Fruit fly (Drosophila melanogaster): Measurements from ENCODE around the gene CG32188.

Gene CG32188

DNA sequence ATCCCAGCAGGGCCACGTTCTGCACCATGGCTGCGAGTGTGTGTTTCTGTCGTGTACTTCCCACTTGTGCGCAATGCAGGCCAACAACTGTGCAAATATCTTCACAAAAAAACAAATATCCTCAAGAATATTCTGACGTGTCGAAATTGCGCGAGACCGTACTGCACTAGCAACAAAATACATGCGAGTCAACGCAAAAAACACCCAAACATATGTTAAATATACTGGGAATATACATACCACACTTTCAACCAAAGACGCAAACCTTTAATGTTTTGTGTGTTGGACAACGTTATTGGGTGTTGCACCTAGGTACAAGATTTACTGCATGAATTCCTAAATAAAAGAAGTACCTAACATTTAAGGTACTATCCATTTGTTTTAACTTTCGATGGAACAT lies 31.3 kb downstream of the CG32188 start, which contains the start of gene NUCB1:
Gene NUCB1, minus strand, starts transcription at position 173 of the 400 bp plus-strand sequence.
- TF ChIP-seq CG33017 (tag; optimal IDR thresholded peaks at IDR 0.05) = no peak
- TF ChIP-seq Hr96 (GFP tag; optimal IDR thresholded peaks at IDR 0.05) = peak; percentile 64
- peak; percentile 18 for TF ChIP-seq Mnt (GFP tag; optimal IDR thresholded peaks at IDR 0.05)
- peak; percentile 67 for TF ChIP-seq Crg-1 (GFP tag; optimal IDR thresholded peaks at IDR 0.05)
- peak; percentile 40 for TF ChIP-seq toe (GFP tag; optimal IDR thresholded peaks at IDR 0.05)
- peak; percentile 45 for TF ChIP-seq CG14711 (tag; optimal IDR thresholded peaks at IDR 0.05)
- peak; percentile 50 for TF ChIP-seq ovo (GFP tag; optimal IDR thresholded peaks at IDR 0.05)
- TF ChIP-seq Clk (GFP tag; optimal IDR thresholded peaks at IDR 0.05) = no peak
- TF ChIP-seq kay (GFP tag; ENCODE audit: borderline replicate concordance) = no peak
- TF ChIP-seq pad (GFP tag; optimal IDR thresholded peaks at IDR 0.05) = peak; percentile 50
- no peak for TF ChIP-seq CG7045 (GFP tag; optimal IDR thresholded peaks at IDR 0.05)
- TF ChIP-seq CG12768 (GFP tag; optimal IDR thresholded peaks at IDR 0.05) = no peak
- TF ChIP-seq CG11617 (GFP tag; optimal IDR thresholded peaks at IDR 0.05) = no peak
- TF ChIP-seq cic (GFP tag; optimal IDR thresholded peaks at IDR 0.05) = no peak
- TF ChIP-seq CG5204 (GFP tag; optimal IDR thresholded peaks at IDR 0.05) = peak; percentile 42
- TF ChIP-seq CG1620 (GFP tag; optimal IDR thresholded peaks at IDR 0.05) = peak; percentile 70
- TF ChIP-seq CG7101 (tag; optimal IDR thresholded peaks at IDR 0.05) = peak; percentile 41
- peak; percentile 78 for TF ChIP-seq bab1 (GFP tag; optimal IDR thresholded peaks at IDR 0.05)

DNA sequence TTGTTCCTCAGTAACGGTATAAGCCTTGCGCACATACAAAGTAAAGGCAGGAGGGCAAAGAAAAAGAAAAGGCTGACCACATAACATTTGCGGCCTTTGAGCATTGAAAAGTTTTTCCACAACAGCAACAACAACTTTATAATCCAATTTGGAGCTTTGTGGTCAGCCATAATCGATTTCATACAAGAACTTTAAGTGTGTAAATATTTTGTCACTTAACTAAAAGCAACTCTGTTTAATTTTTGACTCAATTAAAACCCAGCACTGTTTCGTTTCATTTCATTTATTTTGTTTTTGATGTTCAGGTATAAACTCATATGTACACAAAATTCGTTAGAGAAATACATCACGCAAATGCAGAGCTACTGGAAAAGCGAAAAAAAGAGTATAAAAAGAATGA lies 35.9 kb downstream of the CG32188 start, which contains the start of gene CG42816:
Gene CG42816, minus strand, starts transcription at position 101 of the 400 bp plus-strand sequence.
- TF ChIP-seq pad (GFP tag; optimal IDR thresholded peaks at IDR 0.05) = no peak
- TF ChIP-seq CG7045 (GFP tag; optimal IDR thresholded peaks at IDR 0.05) = no peak
- TF ChIP-seq ovo (GFP tag; optimal IDR thresholded peaks at IDR 0.05) = no peak
- TF ChIP-seq CG33017 (tag; optimal IDR thresholded peaks at IDR 0.05) = no peak
- TF ChIP-seq tj (GFP tag; optimal IDR thresholded peaks at IDR 0.05) = no peak
- TF ChIP-seq bab1 (GFP tag; optimal IDR thresholded peaks at IDR 0.05) = no peak
- no peak for TF ChIP-seq CG12768 (GFP tag; optimal IDR thresholded peaks at IDR 0.05)
- no peak for TF ChIP-seq cnc (optimal IDR thresholded peaks at IDR 0.05)
- TF ChIP-seq Clk (GFP tag; optimal IDR thresholded peaks at IDR 0.05) = no peak
- TF ChIP-seq cic (GFP tag; optimal IDR thresholded peaks at IDR 0.05) = no peak
- no peak for TF ChIP-seq CG14711 (tag; optimal IDR thresholded peaks at IDR 0.05)
- no peak for TF ChIP-seq CG11617 (GFP tag; optimal IDR thresholded peaks at IDR 0.05)
- TF ChIP-seq Hr96 (GFP tag; optimal IDR thresholded peaks at IDR 0.05) = no peak
- TF ChIP-seq toe (GFP tag; optimal IDR thresholded peaks at IDR 0.05) = no peak
- TF ChIP-seq kay (GFP tag; ENCODE audit: borderline replicate concordance) = no peak
- TF ChIP-seq CG7101 (tag; optimal IDR thresholded peaks at IDR 0.05) = no peak
- TF ChIP-seq Crg-1 (GFP tag; optimal IDR thresholded peaks at IDR 0.05) = no peak
- no peak for TF ChIP-seq Mnt (GFP tag; optimal IDR thresholded peaks at IDR 0.05)
- no peak for TF ChIP-seq CG5204 (GFP tag; optimal IDR thresholded peaks at IDR 0.05)

DNA sequence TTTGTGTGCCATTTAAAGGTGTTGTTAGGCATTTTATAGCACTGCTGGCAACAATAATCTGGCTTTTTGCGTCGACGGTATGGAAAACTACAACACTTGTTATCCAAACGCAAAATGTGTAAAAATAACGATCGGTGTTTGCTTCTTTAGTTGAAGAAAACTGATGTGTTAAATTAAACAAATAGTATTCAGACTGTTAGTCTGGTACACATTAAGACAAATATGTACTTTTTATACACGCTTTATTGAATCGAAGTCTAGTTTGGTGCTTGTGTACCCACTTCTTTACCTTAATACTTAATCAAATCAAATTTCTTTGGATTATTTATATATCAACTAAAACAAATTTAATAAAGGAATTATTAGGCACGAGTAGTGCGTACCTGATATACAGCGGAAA lies 41.9 kb downstream of the CG32188 start:
- TF ChIP-seq ovo (GFP tag; optimal IDR thresholded peaks at IDR 0.05) = no peak
- TF ChIP-seq CG12768 (GFP tag; optimal IDR thresholded peaks at IDR 0.05) = no peak
- no peak for TF ChIP-seq pad (GFP tag; optimal IDR thresholded peaks at IDR 0.05)
- no peak for TF ChIP-seq CG5204 (GFP tag; optimal IDR thresholded peaks at IDR 0.05)
- no peak for TF ChIP-seq kay (GFP tag; ENCODE audit: borderline replicate concordance)
- TF ChIP-seq Hr96 (GFP tag; optimal IDR thresholded peaks at IDR 0.05) = no peak
- no peak for TF ChIP-seq CG1620 (GFP tag; optimal IDR thresholded peaks at IDR 0.05)
- TF ChIP-seq cnc (optimal IDR thresholded peaks at IDR 0.05) = no peak

DNA sequence AAGACGTTTGTCGTGTGGAACGTTAAGA lies 42.1 kb downstream of the CG32188 start, which contains the start of gene CG42815:
Gene CG42815, minus strand, starts transcription at position 20 of the 28 bp plus-strand sequence.
- TF ChIP-seq CG14711 (tag; optimal IDR thresholded peaks at IDR 0.05) (no peak), Clk (GFP tag; optimal IDR thresholded peaks at IDR 0.05) (no peak), ovo (GFP tag; optimal IDR thresholded peaks at IDR 0.05) (no peak), kay (GFP tag; ENCODE audit: borderline replicate concordance) (no peak), CG7045 (GFP tag; optimal IDR thresholded peaks at IDR 0.05) (no peak), Crg-1 (GFP tag; optimal IDR thresholded peaks at IDR 0.05) (no peak), cnc (optimal IDR thresholded peaks at IDR 0.05) (no peak), CG12768 (GFP tag; optimal IDR thresholded peaks at IDR 0.05) (no peak), pad (GFP tag; optimal IDR thresholded peaks at IDR 0.05) (no peak), CG11617 (GFP tag; optimal IDR thresholded peaks at IDR 0.05) (no peak), cic (GFP tag; optimal IDR thresholded peaks at IDR 0.05) (no peak), CG1620 (GFP tag; optimal IDR thresholded peaks at IDR 0.05) (no peak), tj (GFP tag; optimal IDR thresholded peaks at IDR 0.05) (no peak), CG7101 (tag; optimal IDR thresholded peaks at IDR 0.05) (no peak), toe (GFP tag; optimal IDR thresholded peaks at IDR 0.05) (no peak), CG33017 (tag; optimal IDR thresholded peaks at IDR 0.05) (no peak), Hr96 (GFP tag; optimal IDR thresholded peaks at IDR 0.05) (no peak)

DNA sequence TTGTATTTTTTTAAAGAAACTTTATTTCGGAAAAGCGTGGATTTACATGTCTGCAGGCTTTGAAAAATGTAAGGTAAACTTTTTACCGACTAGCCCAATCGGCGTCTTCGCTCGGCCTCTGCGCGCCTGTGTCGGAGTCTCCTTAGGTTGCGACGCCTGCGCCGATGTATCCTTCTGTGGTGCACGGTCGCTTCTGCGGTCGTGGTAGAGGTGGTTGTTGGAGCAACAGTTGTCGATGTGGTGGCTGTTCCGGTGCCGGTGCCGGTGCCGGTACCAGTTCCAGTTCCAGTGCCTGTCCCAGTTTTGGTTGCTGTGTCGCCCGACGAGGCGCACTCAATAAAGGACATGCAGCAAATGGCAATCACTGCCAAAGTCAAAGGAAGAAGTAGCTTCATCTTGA lies 42.4 kb downstream of the CG32188 start:
- TF ChIP-seq ovo (GFP tag; optimal IDR thresholded peaks at IDR 0.05) (no peak), Hr96 (GFP tag; optimal IDR thresholded peaks at IDR 0.05) (no peak), CG5204 (GFP tag; optimal IDR thresholded peaks at IDR 0.05) (no peak)
